Worm (Caenorhabditis elegans) whole organism, L3 larva: ENCODE results near the gene ets-7.

Source experiments
- lsy-12 ChIP-seq: sonication (generic microtip); optimal IDR thresholded peaks from 2 replicates; lab custom pipeline; 2016; ENCODE audit warnings: mild to moderate bottlenecking, missing genetic modification characterization, missing compliant biosample characterization
- nhr-77 ChIP-seq: fragments of 150-350 bp; optimal IDR thresholded peaks from 2 replicates; lab custom pipeline; 2014; ENCODE audit warnings: missing biosample characterization, missing genetic modification characterization
- sea-2 ChIP-seq: fragments of 150-350 bp; sonication (generic microtip); optimal IDR thresholded peaks from 4 replicates; lab custom pipeline; 2014; ENCODE audit warnings: missing biosample characterization, missing genetic modification reagents, missing genetic modification characterization
- skn-1 ChIP-seq: fragments of 150-350 bp; optimal IDR thresholded peaks from 2 replicates; lab custom pipeline; 2014; ENCODE audit warnings: missing biosample characterization, missing genetic modification characterization

ce11 chrV:7570955-7571354, 12.4 kb upstream of the ets-7 start, which contains the start of gene F19F10.14:
- TF ChIP-seq nhr-77 (no peak), lsy-12 (tag; lab: Kevin White, UChicago) (no peak), skn-1 (tag; lab: Kevin White, UChicago) (no peak), sea-2 (GFP tag; lab: Kevin White, UChicago) (no peak)
